Worm (Caenorhabditis elegans): ENCODE data around the gene T14B1.1.

- TF ChIP-seq dao-5 (tag; optimal IDR thresholded peaks at IDR 0.05) (no peak), him-1 (tag; optimal IDR thresholded peaks at IDR 0.05) (no peak)
Observed at ce11 chrX:9629552-9629951, 39.0 kb downstream of the T14B1.1 start.
